Worm (Caenorhabditis elegans) whole organism, mixed stage, embryonic: Measurements from ENCODE around the gene C42D4.3.

Source experiments
- ceh-39 ChIP-seq: fragments of 150-350 bp; optimal IDR thresholded peaks from 2 replicates; lab custom pipeline; 2014; ENCODE audit warnings: missing biosample characterization, missing genetic modification characterization
- ceh-83 ChIP-seq: fragments of 200-800 bp; sonication (Bioruptor generic); optimal IDR thresholded peaks from 2 replicates; lab custom pipeline; 2018; ENCODE audit warnings: mild to moderate bottlenecking, missing genetic modification characterization, missing compliant biosample characterization
- ces-1 ChIP-seq: fragments of 150-350 bp; optimal IDR thresholded peaks from 2 replicates; lab custom pipeline; 2014; ENCODE audit warnings: missing biosample characterization, missing genetic modification reagents, missing genetic modification characterization
- elt-3 ChIP-seq: fragments of 150-350 bp; optimal IDR thresholded peaks from 2 replicates; lab custom pipeline; 2014; ENCODE audit warnings: missing biosample characterization, missing genetic modification characterization
- ham-2 ChIP-seq: fragments of 200-800 bp; sonication (Bioruptor generic); optimal IDR thresholded peaks from 2 replicates; lab custom pipeline; 2018; ENCODE audit warnings: mild to moderate bottlenecking, missing genetic modification characterization, missing compliant biosample characterization
- hlh-1 ChIP-seq: fragments of 150-350 bp; optimal IDR thresholded peaks from 2 replicates; lab custom pipeline; 2014; ENCODE audit warnings: missing biosample characterization, missing genetic modification reagents, missing genetic modification characterization
- mep-1 ChIP-seq: fragments of 150-350 bp; optimal IDR thresholded peaks from 2 replicates; lab custom pipeline; 2017; ENCODE audit warnings: missing biosample characterization, missing genetic modification reagents, missing genetic modification characterization, inconsistent platforms
- nhr-12 ChIP-seq: fragments of 150-350 bp; optimal IDR thresholded peaks from 2 replicates; lab custom pipeline; 2014; ENCODE audit warnings: missing biosample characterization, missing genetic modification characterization
- nhr-2 ChIP-seq: fragments of 150-350 bp; optimal IDR thresholded peaks from 2 replicates; lab custom pipeline; 2014; ENCODE audit warnings: missing biosample characterization, missing genetic modification characterization
- nhr-237 ChIP-seq: fragments of 150-350 bp; optimal IDR thresholded peaks from 2 replicates; lab custom pipeline; 2014; ENCODE audit warnings: missing biosample characterization, missing genetic modification characterization
- nhr-28 ChIP-seq: fragments of 150-350 bp; optimal IDR thresholded peaks from 2 replicates; lab custom pipeline; 2014; ENCODE audit warnings: missing biosample characterization, missing genetic modification characterization
- nhr-76 ChIP-seq: sonication (generic microtip); optimal IDR thresholded peaks from 2 replicates; lab custom pipeline; 2017; ENCODE audit warnings: missing biosample characterization, missing genetic modification characterization
- pha-4 ChIP-seq: fragments of 150-350 bp; optimal IDR thresholded peaks from 2 replicates; lab custom pipeline; 2018; ENCODE audit warnings: missing biosample characterization, missing genetic modification reagents, missing genetic modification characterization
- sptf-1 ChIP-seq: sonication (generic microtip); optimal IDR thresholded peaks from 2 replicates; lab custom pipeline; 2017; ENCODE audit warnings: mild to moderate bottlenecking, missing genetic modification characterization, moderate library complexity, missing compliant biosample characterization
- unc-39 ChIP-seq: fragments of 150-350 bp; optimal IDR thresholded peaks from 2 replicates; lab custom pipeline; 2014; ENCODE audit warnings: missing biosample characterization, missing genetic modification characterization
- zip-8 ChIP-seq: fragments of 150-350 bp; optimal IDR thresholded peaks from 2 replicates; lab custom pipeline; 2014; ENCODE audit warnings: missing biosample characterization, missing genetic modification characterization
- ztf-11 ChIP-seq: fragments of 150-350 bp; optimal IDR thresholded peaks from 2 replicates; lab custom pipeline; 2014; ENCODE audit warnings: missing biosample characterization, missing genetic modification characterization

Gene C42D4.3

ce11 chrIV:7227072-7227471 is 48.0 kb downstream of the C42D4.3 start, which contains the start of gene R13A1.10:
Gene R13A1.10, minus strand, starts transcription at chrIV:7227172.
- no peak for TF ChIP-seq nhr-28
- no peak for TF ChIP-seq ztf-11
- no peak for TF ChIP-seq nhr-237 (tag; lab: Kevin White, UChicago)
- no peak for TF ChIP-seq nhr-2 (tag; lab: Kevin White, UChicago)
- TF ChIP-seq unc-39 (tag; lab: Kevin White, UChicago), result no peak
- no peak for TF ChIP-seq elt-3 (tag; lab: Kevin White, UChicago)
- no peak for TF ChIP-seq ceh-39 (tag; lab: Kevin White, UChicago)
- TF ChIP-seq, all 35 proteins: peak for 0

DNA sequence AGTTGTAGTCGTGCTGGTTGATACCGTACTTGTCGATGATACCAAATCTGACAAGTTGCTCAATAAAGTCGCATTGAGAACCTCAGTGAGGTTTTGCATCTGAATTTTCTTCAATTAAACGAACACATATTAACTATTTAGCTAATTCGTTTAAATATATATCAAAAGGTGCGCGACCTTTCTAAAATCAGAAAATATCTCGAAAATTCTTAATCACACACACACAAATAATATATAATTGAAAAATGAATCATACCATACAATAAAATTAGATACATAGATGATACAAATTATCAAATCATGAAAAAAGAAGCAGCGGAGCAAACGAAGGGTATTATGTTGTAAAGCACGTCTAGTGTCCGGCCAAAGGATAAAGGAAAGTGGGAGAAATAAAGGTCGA is 49.2 kb downstream of the C42D4.3 start, which contains the start of gene D2024.5:
Gene D2024.5, minus strand, starts transcription at position 101 of the 400 bp plus-strand sequence.
- TF ChIP-seq nhr-76 (tag; lab: Kevin White, UChicago), result no peak
- no peak for TF ChIP-seq pha-4
- no peak for TF ChIP-seq sptf-1 (tag; lab: Kevin White, UChicago)
- TF ChIP-seq ceh-83 (GFP tag; lab: Kevin White, UChicago), result no peak
- TF ChIP-seq zip-8, result no peak
- TF ChIP-seq nhr-237 (tag; lab: Kevin White, UChicago), result no peak
- TF ChIP-seq ham-2 (GFP tag; lab: Kevin White, UChicago), result no peak
- TF ChIP-seq mep-1 (tag; lab: Kevin White, UChicago), result no peak
- TF ChIP-seq hlh-1 (tag; lab: Kevin White, UChicago), result no peak
- no peak for TF ChIP-seq nhr-12 (tag; lab: Kevin White, UChicago)
- TF ChIP-seq nhr-28, result no peak
- no peak for TF ChIP-seq ces-1 (GFP tag; lab: Kevin White, UChicago)
